In genomic region chrIII:7559869-7560268, ce11 we compare ENCODE assay signal across 3 worm cellular contexts.
TF ChIP-seq lines count a peak whose summit lies in the region.

No protein-coding gene starts in this region.

TF ChIP-seq in whole organism, L1 larva, 84 proteins besides CTCF, POLR2A, EP300 and RAD21 (continued from another document and continues in another):
- no peak for TF ChIP-seq xbp-1 (tag; optimal IDR thresholded peaks at IDR 0.05; lab: Kevin White, UChicago)
- TF ChIP-seq unc-86 (tag; optimal IDR thresholded peaks at IDR 0.05; lab: Kevin White, UChicago) = no peak
- no peak for TF ChIP-seq fkh-8 (tag; optimal IDR thresholded peaks at IDR 0.05; lab: Kevin White, UChicago)
- TF ChIP-seq lsy-2 (tag; optimal IDR thresholded peaks at IDR 0.05; lab: Kevin White, UChicago) = peak; percentile 45 to 60
- TF ChIP-seq pax-3 (tag; optimal IDR thresholded peaks at IDR 0.05; lab: Kevin White, UChicago) = no peak
- no peak for TF ChIP-seq nhr-237 (tag; optimal IDR thresholded peaks at IDR 0.05; lab: Kevin White, UChicago)
- no peak for TF ChIP-seq ceh-8 (GFP tag; optimal IDR thresholded peaks at IDR 0.05; lab: Kevin White, UChicago)
- TF ChIP-seq lir-3 (tag; optimal IDR thresholded peaks at IDR 0.05; lab: Kevin White, UChicago; ENCODE audit: poor library complexity) = no peak
- no peak for TF ChIP-seq mep-1 (tag; optimal IDR thresholded peaks at IDR 0.05; lab: Kevin White, UChicago)
- no peak for TF ChIP-seq nhr-77 (tag; optimal IDR thresholded peaks at IDR 0.05; lab: Kevin White, UChicago)
- TF ChIP-seq snpc-4 (tag; optimal IDR thresholded peaks at IDR 0.05; lab: Kevin White, UChicago) = no peak
- TF ChIP-seq lin-39 (tag; optimal IDR thresholded peaks at IDR 0.05; lab: Kevin White, UChicago) = peak; percentile 56
- no peak for TF ChIP-seq dpl-1 (GFP tag; optimal IDR thresholded peaks at IDR 0.05; lab: Kevin White, UChicago)
- TF ChIP-seq egl-27 (tag; optimal IDR thresholded peaks at IDR 0.05; lab: Kevin White, UChicago) = no peak
- TF ChIP-seq ets-5 (GFP tag; IDR thresholded peaks at IDR 0.05; lab: Robert Waterston, UW) = no peak
- TF ChIP-seq dsc-1 (tag; optimal IDR thresholded peaks at IDR 0.05; lab: Kevin White, UChicago) = no peak
- TF ChIP-seq egl-13 (tag; optimal IDR thresholded peaks at IDR 0.05; lab: Kevin White, UChicago) = no peak
- TF ChIP-seq lin-13 (GFP tag; optimal IDR thresholded peaks at IDR 0.05; lab: Kevin White, UChicago) = no peak
- TF ChIP-seq unc-98 (GFP tag; IDR thresholded peaks at IDR 0.05; lab: Robert Waterston, UW) = no peak
- TF ChIP-seq mdl-1 (tag; optimal IDR thresholded peaks at IDR 0.05; lab: Kevin White, UChicago) = no peak
- no peak for TF ChIP-seq nhr-12 (tag; optimal IDR thresholded peaks at IDR 0.05; lab: Kevin White, UChicago)
- no peak for TF ChIP-seq unc-130 (tag; optimal IDR thresholded peaks at IDR 0.05; lab: Kevin White, UChicago)
- TF ChIP-seq nhr-90 (tag; optimal IDR thresholded peaks at IDR 0.05; lab: Kevin White, UChicago; ENCODE audit: poor library complexity) = no peak
- TF ChIP-seq elt-3 (tag; optimal IDR thresholded peaks at IDR 0.05; lab: Kevin White, UChicago) = no peak
- TF ChIP-seq fkh-10 (GFP tag; optimal IDR thresholded peaks at IDR 0.05; lab: Kevin White, UChicago) = no peak
- no peak for TF ChIP-seq C34B4.2 (tag; optimal IDR thresholded peaks at IDR 0.05; lab: Kevin White, UChicago)
- TF ChIP-seq ceh-63 (GFP tag; optimal IDR thresholded peaks at IDR 0.05; lab: Kevin White, UChicago) = no peak
- peak; percentile 48 for TF ChIP-seq tbx-2 (tag; optimal IDR thresholded peaks at IDR 0.05; lab: Kevin White, UChicago)
- no peak for TF ChIP-seq nhr-84 (tag; optimal IDR thresholded peaks at IDR 0.05; lab: Kevin White, UChicago)
- TF ChIP-seq vab-15 (tag; optimal IDR thresholded peaks at IDR 0.05; lab: Kevin White, UChicago) = no peak
- no peak for TF ChIP-seq tlp-1 (tag; optimal IDR thresholded peaks at IDR 0.05; lab: Kevin White, UChicago)
- TF ChIP-seq unc-30 (tag; optimal IDR thresholded peaks at IDR 0.05; lab: Kevin White, UChicago) = no peak
- TF ChIP-seq snu-23 (GFP tag; optimal IDR thresholded peaks at IDR 0.05; lab: Kevin White, UChicago) = peak; percentile 18
- TF ChIP-seq elt-2 (tag; optimal IDR thresholded peaks at IDR 0.05; lab: Kevin White, UChicago) = no peak
- peak; percentile 87 for TF ChIP-seq lin-14 (GFP tag; optimal IDR thresholded peaks at IDR 0.05; lab: Kevin White, UChicago)
- TF ChIP-seq hlh-17 (GFP tag; optimal IDR thresholded peaks at IDR 0.05; lab: Kevin White, UChicago; ENCODE audit: borderline replicate concordance) = no peak
- TF ChIP-seq ceh-90 (tag; optimal IDR thresholded peaks at IDR 0.05; lab: Kevin White, UChicago) = no peak
- TF ChIP-seq pag-3 (tag; optimal IDR thresholded peaks at IDR 0.05; lab: Kevin White, UChicago; ENCODE audit: borderline replicate concordance, insufficient read depth) = no peak
- no peak for TF ChIP-seq sptf-1 (tag; optimal IDR thresholded peaks at IDR 0.05; lab: Kevin White, UChicago)
- peak; percentile 5 for TF ChIP-seq swsn-7 (tag; optimal IDR thresholded peaks at IDR 0.05; lab: Kevin White, UChicago)
- no peak for TF ChIP-seq sup-37 (GFP tag; optimal IDR thresholded peaks at IDR 0.05; lab: Kevin White, UChicago)
- no peak for TF ChIP-seq grh-1 (GFP tag; IDR thresholded peaks at IDR 0.05; lab: Robert Waterston, UW)
- no peak for TF ChIP-seq aly-2 (tag; optimal IDR thresholded peaks at IDR 0.05; lab: Kevin White, UChicago)
- no peak for TF ChIP-seq fos-1 (tag; optimal IDR thresholded peaks at IDR 0.05; lab: Kevin White, UChicago)
- peak; percentile 72 for TF ChIP-seq nhr-71 (tag; optimal IDR thresholded peaks at IDR 0.05; lab: Kevin White, UChicago)
- no peak for TF ChIP-seq F16B12.6 (tag; optimal IDR thresholded peaks at IDR 0.05; lab: Kevin White, UChicago)

TF ChIP-seq in whole organism, L2 larva, 48 proteins besides CTCF, POLR2A, EP300 and RAD21 (continued from another document):
- TF ChIP-seq lin-11 (tag; optimal IDR thresholded peaks at IDR 0.05; lab: Kevin White, UChicago) (no peak), nhr-10 (tag; optimal IDR thresholded peaks at IDR 0.05; lab: Kevin White, UChicago) (no peak), ceh-16 (tag; optimal IDR thresholded peaks at IDR 0.05; lab: Kevin White, UChicago) (no peak), mdl-1 (tag; optimal IDR thresholded peaks at IDR 0.05; lab: Kevin White, UChicago) (no peak), blmp-1 (tag; optimal IDR thresholded peaks at IDR 0.05; lab: Kevin White, UChicago; ENCODE audit: insufficient read depth) (no peak), mab-5 (tag; optimal IDR thresholded peaks at IDR 0.05; lab: Kevin White, UChicago) (peak; percentile 18), nhr-77 (tag; optimal IDR thresholded peaks at IDR 0.05; lab: Kevin White, UChicago) (no peak), nhr-25 (tag; optimal IDR thresholded peaks at IDR 0.05; lab: Kevin White, UChicago) (no peak), lin-39 (tag; optimal IDR thresholded peaks at IDR 0.05; lab: Kevin White, UChicago) (peak; percentile 52), nhr-237 (tag; optimal IDR thresholded peaks at IDR 0.05; lab: Kevin White, UChicago) (no peak), ama-1 (optimal IDR thresholded peaks at IDR 0.05; lab: Kevin White, UChicago) (no peak), sma-9 (GFP tag; optimal IDR thresholded peaks at IDR 0.05; lab: Kevin White, UChicago) (peak; percentile 45), sma-9 (tag; optimal IDR thresholded peaks at IDR 0.05; lab: Kevin White, UChicago) (no peak), unc-62 (GFP tag; optimal IDR thresholded peaks at IDR 0.05; lab: Kevin White, UChicago) (peak; percentile 78), ZK546.5 (tag; optimal IDR thresholded peaks at IDR 0.05; lab: Kevin White, UChicago) (no peak), aly-2 (tag; optimal IDR thresholded peaks at IDR 0.05; lab: Kevin White, UChicago) (no peak), nhr-129 (tag; optimal IDR thresholded peaks at IDR 0.05; lab: Kevin White, UChicago) (peak; percentile 64), elt-3 (tag; optimal IDR thresholded peaks at IDR 0.05; lab: Kevin White, UChicago) (no peak), unc-55 (GFP tag; optimal IDR thresholded peaks at IDR 0.05; lab: Kevin White, UChicago) (peak; percentile 22), egl-27 (tag; optimal IDR thresholded peaks at IDR 0.05; lab: Kevin White, UChicago) (peak; percentile 32), snpc-4 (tag; optimal IDR thresholded peaks at IDR 0.05; lab: Kevin White, UChicago) (no peak), mbf-1 (tag; optimal IDR thresholded peaks at IDR 0.05; lab: Kevin White, UChicago) (no peak), R02D3.7 (tag; optimal IDR thresholded peaks at IDR 0.05; lab: Kevin White, UChicago) (no peak), dmd-4 (tag; optimal IDR thresholded peaks at IDR 0.05; lab: Kevin White, UChicago) (no peak), elt-1 (tag; optimal IDR thresholded peaks at IDR 0.05; lab: Kevin White, UChicago) (no peak), nhr-6 (tag; optimal IDR thresholded peaks at IDR 0.05; lab: Kevin White, UChicago) (no peak), ztf-1 (GFP tag; conservative IDR thresholded peaks at IDR 0.05; lab: Robert Waterston, UW) (no peak), ztf-11 (tag; optimal IDR thresholded peaks at IDR 0.05; lab: Kevin White, UChicago) (no peak), skn-1 (tag; optimal IDR thresholded peaks at IDR 0.05; lab: Kevin White, UChicago) (no peak), ztf-4 (tag; optimal IDR thresholded peaks at IDR 0.05; lab: Kevin White, UChicago) (no peak)

TF ChIP-seq in whole organism, L4 larva, 104 proteins besides CTCF, POLR2A, EP300 and RAD21 (continued from another document):
- no peak for TF ChIP-seq dmd-6 (GFP tag; IDR thresholded peaks at IDR 0.05; lab: Robert Waterston, UW)
- TF ChIP-seq set-16 (GFP tag; IDR thresholded peaks at IDR 0.05; lab: Robert Waterston, UW) = no peak
